Worm (Caenorhabditis elegans): ENCODE results near the gene nas-27.

nas-27 gene

ce11 chrII:1179223-1179622, at the start of gene nas-27:
Gene nas-27 (minus strand): TSS chrII:1179323.
- no peak for TF ChIP-seq ceh-18 (tag; optimal IDR thresholded peaks at IDR 0.05)
- TF ChIP-seq C38D4.7 (GFP tag; optimal IDR thresholded peaks at IDR 0.05), result no peak
- no peak for TF ChIP-seq fkh-6 (tag; optimal IDR thresholded peaks at IDR 0.05)
- no peak for TF ChIP-seq ceh-34 (tag; optimal IDR thresholded peaks at IDR 0.05)
- TF ChIP-seq ceh-45 (GFP tag; IDR thresholded peaks at IDR 0.05), result no peak

ce11 chrII:1217269-1217668, 38.1 kb upstream of the nas-27 start:
- no peak for TF ChIP-seq K09A11.1 (tag; optimal IDR thresholded peaks at IDR 0.05; ENCODE audit: insufficient read depth)

- TF ChIP-seq pros-1 (tag; optimal IDR thresholded peaks at IDR 0.05) (no peak), pha-4 (tag; optimal IDR thresholded peaks at IDR 0.05) (no peak)
Measured at ce11 chrII:1214627-1215026, 35.5 kb upstream of the nas-27 start.

- no peak for TF ChIP-seq elt-4 (tag; optimal IDR thresholded peaks at IDR 0.05)
- TF ChIP-seq pha-4 (tag; optimal IDR thresholded peaks at IDR 0.05), result no peak
- no peak for TF ChIP-seq hlh-6 (tag; optimal IDR thresholded peaks at IDR 0.05)
- no peak for TF ChIP-seq fkh-6 (tag; optimal IDR thresholded peaks at IDR 0.05)
- no peak for TF ChIP-seq unc-42 (tag; optimal IDR thresholded peaks at IDR 0.05)
- TF ChIP-seq ref-2 (tag; optimal IDR thresholded peaks at IDR 0.05), result no peak
- TF ChIP-seq zip-5 (tag; optimal IDR thresholded peaks at IDR 0.05), result no peak
- no peak for TF ChIP-seq ceh-34 (tag; optimal IDR thresholded peaks at IDR 0.05)
- TF ChIP-seq ets-4 (tag; optimal IDR thresholded peaks at IDR 0.05), result no peak
- TF ChIP-seq sdc-2 (tag; optimal IDR thresholded peaks at IDR 0.05), result no peak
- no peak for TF ChIP-seq pqm-1 (tag; optimal IDR thresholded peaks at IDR 0.05)
- no peak for TF ChIP-seq mec-3 (tag; optimal IDR thresholded peaks at IDR 0.05; ENCODE audit: borderline replicate concordance)
Measured at ce11 chrII:1203523-1203922, 24.4 kb upstream of the nas-27 start.

- TF ChIP-seq eyg-1 (tag; optimal IDR thresholded peaks at IDR 0.05), result no peak
Measured at ce11 chrII:1199987-1200386, 20.9 kb upstream of the nas-27 start.

- TF ChIP-seq ama-1 (optimal IDR thresholded peaks at IDR 0.05), result no peak
- TF ChIP-seq unc-42 (tag; optimal IDR thresholded peaks at IDR 0.05), result no peak
- TF ChIP-seq che-1 (tag; optimal IDR thresholded peaks at IDR 0.05), result no peak
- no peak for TF ChIP-seq ceh-6 (GFP tag; optimal IDR thresholded peaks at IDR 0.05)
- TF ChIP-seq unc-86 (tag; optimal IDR thresholded peaks at IDR 0.05), result no peak
- no peak for TF ChIP-seq ahr-1 (tag; optimal IDR thresholded peaks at IDR 0.05)
- no peak for TF ChIP-seq K02D7.2 (tag; optimal IDR thresholded peaks at IDR 0.05)
- no peak for TF ChIP-seq hlh-8 (tag; optimal IDR thresholded peaks at IDR 0.05)
Measured at ce11 chrII:1197074-1197473, 18.0 kb upstream of the nas-27 start, which contains the start of gene F53A10.2. Gene F53A10.2 (plus strand): TSS chrII:1197374.

- no peak for TF ChIP-seq hlh-15 (tag; optimal IDR thresholded peaks at IDR 0.05)
- TF ChIP-seq fkh-6 (tag; optimal IDR thresholded peaks at IDR 0.05), result no peak
- TF ChIP-seq sox-4 (tag; optimal IDR thresholded peaks at IDR 0.05), result no peak
- peak; percentile 12 for TF ChIP-seq rnt-1 (tag; optimal IDR thresholded peaks at IDR 0.05)
Measured at ce11 chrII:1196129-1196528, 17.0 kb upstream of the nas-27 start.

ce11 chrII:1191853-1192252, 12.7 kb upstream of the nas-27 start:
- TF ChIP-seq pat-9 (tag; optimal IDR thresholded peaks at IDR 0.05) (no peak), sox-4 (tag; optimal IDR thresholded peaks at IDR 0.05) (no peak)

Measured in whole organism, late embryonic.